Fruit fly (Drosophila melanogaster) whole organism, embryonic: ENCODE results near the gene BckdhA.

Experiments used
- Ada2b ChIP-seq: fragments of 200-800 bp; sonication (Bioruptor generic); IDR thresholded peaks from 2 replicates; pipeline ENCODE4 v1.3.6; 2022; ENCODE audit warnings: missing biosample characterization, missing genetic modification characterization
- CG11398 ChIP-seq: fragments of 200-800 bp; sonication (Bioruptor generic); optimal IDR thresholded peaks from 2 replicates; lab custom pipeline; 2016; ENCODE audit warnings: missing biosample characterization, missing genetic modification characterization
- CG12219 ChIP-seq: fragments of 200-800 bp; sonication (Bioruptor generic); optimal IDR thresholded peaks from 3 replicates; lab custom pipeline; 2018; ENCODE audit warnings: missing biosample characterization, mild to moderate bottlenecking, missing genetic modification characterization
- CG13775 ChIP-seq: fragments of 200-800 bp; sonication (Bioruptor generic); optimal IDR thresholded peaks from 3 replicates; lab custom pipeline; 2017; ENCODE audit warnings: missing biosample characterization, mild to moderate bottlenecking, missing genetic modification characterization
- CG13894 ChIP-seq: fragments of 200-800 bp; sonication (Bioruptor generic); optimal IDR thresholded peaks from 3 replicates; lab custom pipeline; 2018; ENCODE audit warnings: missing biosample characterization, mild to moderate bottlenecking, missing genetic modification characterization, moderate library complexity
- CG34422 ChIP-seq: fragments of 200-800 bp; sonication (Bioruptor generic); IDR thresholded peaks from 3 replicates; pipeline ENCODE4 v1.3.6; 2022; ENCODE audit warnings: missing biosample characterization, missing genetic modification characterization
- CG3847 ChIP-seq: fragments of 200-800 bp; sonication (Bioruptor generic); IDR thresholded peaks from 2 replicates; pipeline ENCODE4 v1.3.6; 2022; ENCODE audit warnings: missing biosample characterization, missing genetic modification characterization
- CG5953 ChIP-seq: fragments of 200-800 bp; sonication (Bioruptor generic); IDR thresholded peaks from 2 replicates; pipeline ENCODE4 v1.3.6; 2022; ENCODE audit warnings: missing biosample characterization, missing genetic modification characterization
- CG7928 ChIP-seq: fragments of 200-800 bp; sonication (Bioruptor generic); optimal IDR thresholded peaks from 2 replicates; lab custom pipeline; 2017; ENCODE audit warnings: missing biosample characterization, mild to moderate bottlenecking, missing genetic modification characterization
- CG9609 ChIP-seq: fragments of 200-800 bp; sonication (Bioruptor generic); optimal IDR thresholded peaks from 3 replicates; lab custom pipeline; 2016; ENCODE audit warnings: missing biosample characterization, missing genetic modification characterization
- CG9876 ChIP-seq: fragments of 200-800 bp; sonication (Bioruptor generic); optimal IDR thresholded peaks from 2 replicates; lab custom pipeline; 2016; ENCODE audit warnings: missing biosample characterization, missing genetic modification characterization
- D19B ChIP-seq: fragments of 200-800 bp; sonication (Bioruptor generic); optimal IDR thresholded peaks from 2 replicates; lab custom pipeline; 2017; ENCODE audit warnings: missing biosample characterization, mild to moderate bottlenecking, missing genetic modification characterization
- Dfd ChIP-seq, 2 experiments: fragments of >200 bp; optimal IDR thresholded peaks; 2 replicates each; lab custom pipeline; 2017; ENCODE audit warnings: missing biosample characterization in 2 of 2, missing genetic modification characterization in 2 of 2
- Doc2 ChIP-seq: fragments of 200-800 bp; sonication (Bioruptor generic); IDR thresholded peaks from 2 replicates; pipeline ENCODE4 v1.3.6; 2022; ENCODE audit warnings: missing biosample characterization, missing genetic modification characterization
- Drgx ChIP-seq: fragments of 200-800 bp; sonication (Bioruptor generic); IDR thresholded peaks from 2 replicates; pipeline ENCODE4 v1.3.6; 2022; ENCODE audit warnings: missing biosample characterization, missing genetic modification characterization
- E2f2 ChIP-seq: fragments of 200-800 bp; sonication (Bioruptor generic); IDR thresholded peaks from 2 replicates; pipeline ENCODE4 v1.3.6; 2022; ENCODE audit warnings: missing biosample characterization, missing genetic modification characterization
- Fer3 ChIP-seq: fragments of 200-800 bp; sonication (Bioruptor generic); optimal IDR thresholded peaks from 2 replicates; lab custom pipeline; 2018; ENCODE audit warnings: missing biosample characterization, mild to moderate bottlenecking, missing genetic modification characterization, moderate library complexity
- Gug ChIP-seq: fragments of 200-800 bp; sonication (Bioruptor generic); IDR thresholded peaks from 4 replicates; pipeline ENCODE4 v1.3.6; 2022; ENCODE audit warnings: missing biosample characterization, missing genetic modification characterization
- H15 ChIP-seq: fragments of 200-800 bp; sonication (Bioruptor generic); IDR thresholded peaks from 3 replicates; pipeline ENCODE4 v1.3.6; 2022; ENCODE audit warnings: missing biosample characterization, missing genetic modification characterization
- HLH4C ChIP-seq: fragments of 200-800 bp; sonication (Bioruptor generic); IDR thresholded peaks from 3 replicates; pipeline ENCODE4 v1.3.6; 2022; ENCODE audit warnings: missing biosample characterization, missing genetic modification characterization; ENCODE audit not compliant: partially characterized antibody
- Hey ChIP-seq: fragments of 200-800 bp; sonication (Bioruptor generic); optimal IDR thresholded peaks from 3 replicates; lab custom pipeline; 2018; ENCODE audit warnings: missing biosample characterization, mild to moderate bottlenecking, missing genetic modification characterization
- HmgZ ChIP-seq: fragments of 200-800 bp; sonication (Bioruptor generic); optimal IDR thresholded peaks from 2 replicates; lab custom pipeline; 2018; ENCODE audit warnings: missing biosample characterization, mild to moderate bottlenecking, missing genetic modification characterization
- Hmx ChIP-seq: fragments of 200-800 bp; sonication (Bioruptor generic); optimal IDR thresholded peaks from 2 replicates; lab custom pipeline; 2016; ENCODE audit warnings: missing biosample characterization, missing genetic modification characterization
- Lim3 ChIP-seq: fragments of 200-800 bp; sonication (Bioruptor generic); IDR thresholded peaks from 2 replicates; pipeline ENCODE4 v1.3.6; 2022; ENCODE audit warnings: missing biosample characterization, missing genetic modification characterization
- Neu2 ChIP-seq: fragments of 200-800 bp; sonication (Bioruptor generic); optimal IDR thresholded peaks from 3 replicates; lab custom pipeline; 2016; ENCODE audit warnings: missing biosample characterization, missing genetic modification characterization, borderline replicate concordance
- Oaz ChIP-seq: fragments of 200-800 bp; sonication (Bioruptor generic); IDR thresholded peaks from 2 replicates; pipeline ENCODE4 v1.3.6; 2022; ENCODE audit warnings: missing biosample characterization, missing genetic modification characterization
- Optix ChIP-seq: fragments of 200-800 bp; sonication (Bioruptor generic); IDR thresholded peaks from 3 replicates; pipeline ENCODE4 v1.3.6; 2022; ENCODE audit warnings: missing biosample characterization, missing genetic modification characterization
- Scr ChIP-seq: fragments of 200-800 bp; sonication (Bioruptor generic); IDR thresholded peaks from 2 replicates; pipeline ENCODE4 v1.3.6; 2022; ENCODE audit warnings: missing biosample characterization, missing genetic modification characterization; ENCODE audit not compliant: partially characterized antibody
- Ssrp ChIP-seq: fragments of 200-800 bp; sonication (Bioruptor generic); optimal IDR thresholded peaks from 2 replicates; lab custom pipeline; 2018; ENCODE audit warnings: missing biosample characterization, mild to moderate bottlenecking, missing genetic modification characterization, moderate library complexity
- Xrp1 ChIP-seq: fragments of 200-800 bp; sonication (Bioruptor generic); IDR thresholded peaks from 2 replicates; pipeline ENCODE4 v1.3.6; 2022; ENCODE audit warnings: missing biosample characterization, missing genetic modification characterization
- abd-A ChIP-seq: fragments of 200-800 bp; sonication (Bioruptor generic); optimal IDR thresholded peaks from 3 replicates; lab custom pipeline; 2019; ENCODE audit warnings: missing biosample characterization, mild to moderate bottlenecking, missing genetic modification characterization, moderate library complexity
- amos ChIP-seq: fragments of 200-800 bp; sonication (Bioruptor generic); IDR thresholded peaks from 2 replicates; pipeline ENCODE4 v1.3.6; 2022; ENCODE audit warnings: missing biosample characterization, missing genetic modification characterization; ENCODE audit not compliant: partially characterized antibody
- bsh ChIP-seq, 2 experiments: fragments of 200-800 bp; sonication (Bioruptor generic); optimal IDR thresholded peaks; 2 replicates each; lab custom pipeline; 2017 to 2018; ENCODE audit warnings: mild to moderate bottlenecking in 2 of 2, missing biosample characterization in 2 of 2, missing genetic modification characterization in 2 of 2, moderate library complexity in 1 of 2
- crol ChIP-seq: fragments of 200-800 bp; sonication (Bioruptor generic); IDR thresholded peaks from 2 replicates; pipeline ENCODE4 v1.3.6; 2022; ENCODE audit warnings: missing biosample characterization, missing genetic modification characterization
- dm ChIP-seq: fragments of 200-800 bp; sonication (Bioruptor generic); optimal IDR thresholded peaks from 3 replicates; lab custom pipeline; 2016; ENCODE audit warnings: missing biosample characterization, missing genetic modification characterization
- hkb ChIP-seq, 2 experiments: fragments of 200-800 bp in 1 of 2; fragments of >200 bp in 1 of 2; sonication (Bioruptor generic) in 1 of 2; IDR thresholded peaks in 1 of 2; optimal IDR thresholded peaks in 1 of 2; 2 replicates each; pipeline versions ENCODE4 v1.3.6 to Lab custom; 2017 to 2022; ENCODE audit warnings: missing biosample characterization in 1 of 2, missing genetic modification characterization in 1 of 2
- ind ChIP-seq: fragments of 200-800 bp; sonication (Bioruptor generic); optimal IDR thresholded peaks from 3 replicates; lab custom pipeline; 2016; ENCODE audit warnings: missing biosample characterization, missing genetic modification characterization
- kay ChIP-seq: fragments of 200-800 bp; sonication (Bioruptor generic); optimal IDR thresholded peaks from 2 replicates; lab custom pipeline; 2016; ENCODE audit warnings: missing biosample characterization, missing genetic modification characterization
- luna ChIP-seq: fragments of 200-800 bp; sonication (Bioruptor generic); optimal IDR thresholded peaks from 2 replicates; lab custom pipeline; 2016; ENCODE audit warnings: missing biosample characterization, missing genetic modification characterization
- pita ChIP-seq: fragments of 200-800 bp; sonication (Bioruptor generic); optimal IDR thresholded peaks from 2 replicates; lab custom pipeline; 2017; ENCODE audit warnings: missing biosample characterization, mild to moderate bottlenecking, missing genetic modification characterization
- pros ChIP-seq: fragments of 200-800 bp; sonication (Bioruptor generic); optimal IDR thresholded peaks from 3 replicates; lab custom pipeline; 2019; ENCODE audit warnings: missing biosample characterization, mild to moderate bottlenecking, missing genetic modification characterization, moderate library complexity
- psq ChIP-seq: fragments of 200-800 bp; sonication (Bioruptor generic); optimal IDR thresholded peaks from 2 replicates; lab custom pipeline; 2017; ENCODE audit warnings: missing biosample characterization, missing genetic modification characterization
- rib ChIP-seq: fragments of 200-800 bp; sonication (Bioruptor generic); IDR thresholded peaks from 2 replicates; pipeline ENCODE4 v1.3.6; 2022; ENCODE audit warnings: missing biosample characterization, missing genetic modification characterization
- run ChIP-seq: fragments of 200-800 bp; sonication (Bioruptor generic); optimal IDR thresholded peaks from 3 replicates; lab custom pipeline; 2018; ENCODE audit warnings: missing biosample characterization, mild to moderate bottlenecking, missing genetic modification characterization
- stc ChIP-seq: fragments of 200-800 bp; sonication (Bioruptor generic); IDR thresholded peaks from 2 replicates; pipeline ENCODE4 v1.3.6; 2022; ENCODE audit warnings: missing biosample characterization, missing genetic modification characterization
- tap ChIP-seq: fragments of 200-800 bp; optimal IDR thresholded peaks from 3 replicates; lab custom pipeline; 2019; ENCODE audit warnings: missing biosample characterization, mild to moderate bottlenecking, missing genetic modification characterization, moderate library complexity
- toy ChIP-seq: fragments of 200-800 bp; sonication (Bioruptor generic); IDR thresholded peaks from 2 replicates; pipeline ENCODE4 v1.3.6; 2022; ENCODE audit warnings: missing biosample characterization, missing genetic modification characterization
- usp ChIP-seq: fragments of >200 bp; optimal IDR thresholded peaks from 2 replicates; lab custom pipeline; 2017; ENCODE audit warnings: missing biosample characterization, missing genetic modification characterization
- zf30C ChIP-seq: fragments of 200-800 bp; sonication (Bioruptor generic); optimal IDR thresholded peaks from 3 replicates; lab custom pipeline; 2018; ENCODE audit warnings: missing biosample characterization, mild to moderate bottlenecking, missing genetic modification characterization

The BckdhA gene

dm6 chr3R:9573812-9574587, 18.4 kb downstream of the BckdhA start, which contains the start of gene CG9399 (continued):
- TF ChIP-seq Oaz (GFP tag; lab: Robert Waterston, UW) (peak; percentile 95), CG12219 (peak; percentile 90), CG9609 (peak; percentile 94), bsh (GFP tag; optimal IDR thresholded peaks at IDR 0.05; lab: Kevin White, UChicago) (peak; percentile 86 to 98), Ada2b (peak; percentile 95), zf30C (GFP tag; lab: Kevin White, UChicago) (peak; percentile 34), HLH4C (0 out of 3 replicates have a peak, but pooled peaks have one; percentile 38), CG13894 (peak; percentile 91), H15 (GFP tag; lab: Robert Waterston, UW) (peak; percentile 99), tap (tag; lab: Kevin White, UChicago) (peak; percentile 93), CG34422 (GFP tag; lab: Robert Waterston, UW) (peak; percentile 98), crol (GFP tag; lab: Robert Waterston, UW) (peak; percentile 77), Drgx (GFP tag; lab: Robert Waterston, UW) (peak; percentile 97), CG3847 (peak; percentile 97), Fer3 (tag; lab: Kevin White, UChicago) (peak; percentile 96), dm (GFP tag; lab: Kevin White, UChicago) (peak; percentile 79), CG7928 (GFP tag; lab: Kevin White, UChicago) (peak; percentile 72), run (tag; lab: Kevin White, UChicago) (peak; percentile 94), Ssrp (peak; percentile 99), kay (GFP tag; lab: Kevin White, UChicago) (peak; percentile 94), Gug (GFP tag; lab: Robert Waterston, UW) (peak; percentile 98), amos (GFP tag; lab: Robert Waterston, UW) (peak; percentile 64; the same call in 1 of the 2 replicates), ind (GFP tag; lab: Kevin White, UChicago) (peak; percentile 97), Dfd (GFP tag; optimal IDR thresholded peaks at IDR 0.05; lab: Kevin White, UChicago) (no peak), luna (GFP tag; lab: Kevin White, UChicago) (peak; percentile 77), Xrp1 (GFP tag; lab: Robert Waterston, UW) (peak; percentile 99), E2f2 (peak; percentile 83), CG13775 (GFP tag; lab: Kevin White, UChicago) (peak; percentile 98), abd-A (peak; percentile 26), Hmx (GFP tag; lab: Kevin White, UChicago) (peak; percentile 88), rib (peak; percentile 88), HmgZ (tag; lab: Kevin White, UChicago) (peak; percentile 97), psq (peak; percentile 93), CG9876 (GFP tag; lab: Kevin White, UChicago) (peak; percentile 78), toy (GFP tag; lab: Robert Waterston, UW) (peak; percentile 89), Doc2 (GFP tag; lab: Robert Waterston, UW) (peak; percentile 85), CG11398 (GFP tag; lab: Kevin White, UChicago) (peak; percentile 74), pita (GFP tag; lab: Kevin White, UChicago) (peak; percentile 55), Optix (peak; percentile 98), hkb (optimal IDR thresholded peaks at IDR 0.05; lab: Kevin White, UChicago) (no peak), hkb (GFP tag; IDR thresholded peaks at IDR 0.05; lab: Robert Waterston, UW) (peak; percentile 98), pros (GFP tag; lab: Kevin White, UChicago) (peak; percentile 24), Hey (tag; lab: Kevin White, UChicago) (peak; percentile 75), D19B (GFP tag; lab: Kevin White, UChicago) (peak; percentile 81), stc (peak; percentile 97), Neu2 (GFP tag; lab: Kevin White, UChicago) (peak; percentile 13), CG5953 (peak; percentile 98), Lim3 (GFP tag; lab: Robert Waterston, UW) (peak; percentile 94), Scr (GFP tag; lab: Robert Waterston, UW) (peak; percentile 49), usp (GFP tag; lab: Kevin White, UChicago) (no peak)
